Fruit fly (Drosophila melanogaster) whole organism, embryonic: ENCODE results near the gene grim.

Experiments
- Aef1 ChIP-seq: fragments of 200-800 bp; sonication (Bioruptor generic); IDR thresholded peaks from 3 replicates; pipeline ENCODE4 v1.3.6; 2022; ENCODE audit warnings: missing biosample characterization, missing genetic modification characterization
- Bdp1 ChIP-seq: fragments of 200-800 bp; sonication (Bioruptor generic); optimal IDR thresholded peaks from 3 replicates; lab custom pipeline; 2016; ENCODE audit warnings: missing biosample characterization, missing genetic modification characterization
- Bgb ChIP-seq: fragments of 200-800 bp; sonication (Bioruptor generic); IDR thresholded peaks from 2 replicates; pipeline ENCODE4 v1.3.6; 2022; ENCODE audit warnings: missing biosample characterization, missing genetic modification characterization; ENCODE audit not compliant: partially characterized antibody
- Bteb2 ChIP-seq: fragments of 200-800 bp; sonication (Bioruptor generic); optimal IDR thresholded peaks from 2 replicates; lab custom pipeline; 2016; ENCODE audit warnings: missing biosample characterization, missing genetic modification characterization
- CG1024 ChIP-seq: fragments of 200-800 bp; sonication (Bioruptor generic); IDR thresholded peaks from 2 replicates; pipeline ENCODE4 v1.3.6; 2022; ENCODE audit warnings: missing biosample characterization, missing genetic modification characterization
- CG10321 ChIP-seq: fragments of 200-800 bp; sonication (Bioruptor generic); IDR thresholded peaks from 2 replicates; pipeline ENCODE4 v1.3.6; 2022; ENCODE audit warnings: missing biosample characterization, missing genetic modification characterization
- CG10979 ChIP-seq: fragments of 200-800 bp; sonication (Bioruptor generic); optimal IDR thresholded peaks from 2 replicates; lab custom pipeline; 2018; ENCODE audit warnings: missing biosample characterization, mild to moderate bottlenecking, missing genetic modification characterization, moderate library complexity
- CG11504 ChIP-seq: fragments of 200-800 bp; sonication (Bioruptor generic); optimal IDR thresholded peaks from 3 replicates; lab custom pipeline; 2019; ENCODE audit warnings: missing biosample characterization, mild to moderate bottlenecking, missing genetic modification characterization, moderate library complexity
- CG14050 ChIP-seq: fragments of 200-800 bp; sonication (Bioruptor generic); IDR thresholded peaks from 3 replicates; pipeline ENCODE4 v1.3.6; 2022; ENCODE audit warnings: missing biosample characterization, missing genetic modification characterization
- CG16779 ChIP-seq: fragments of 200-800 bp; sonication (Bioruptor generic); IDR thresholded peaks from 2 replicates; pipeline ENCODE4 v1.3.6; 2022; ENCODE audit warnings: missing biosample characterization, missing genetic modification characterization
- CG16863 ChIP-seq: fragments of 200-800 bp; sonication (Bioruptor generic); optimal IDR thresholded peaks from 3 replicates; lab custom pipeline; 2016; ENCODE audit warnings: missing biosample characterization, missing genetic modification characterization
- CG18764 ChIP-seq: fragments of 200-800 bp; sonication (Bioruptor generic); optimal IDR thresholded peaks from 3 replicates; lab custom pipeline; 2016; ENCODE audit warnings: missing biosample characterization, missing genetic modification characterization
- CG42726 ChIP-seq: fragments of 200-800 bp; sonication (Bioruptor generic); IDR thresholded peaks from 2 replicates; pipeline ENCODE4 v1.3.6; 2022; ENCODE audit warnings: missing biosample characterization, missing genetic modification characterization; ENCODE audit not compliant: partially characterized antibody
- CG43689 ChIP-seq: fragments of 200-800 bp; sonication (Bioruptor generic); IDR thresholded peaks from 2 replicates; pipeline ENCODE4 v1.3.6; 2022; ENCODE audit warnings: missing biosample characterization, missing genetic modification characterization
- CG5180 ChIP-seq: fragments of 200-800 bp; sonication (Bioruptor generic); optimal IDR thresholded peaks from 3 replicates; lab custom pipeline; 2017; ENCODE audit warnings: missing biosample characterization, missing genetic modification characterization, mild to moderate bottlenecking, moderate library complexity, missing genetic modification reagents
- CG7928 ChIP-seq: fragments of 200-800 bp; sonication (Bioruptor generic); optimal IDR thresholded peaks from 2 replicates; lab custom pipeline; 2017; ENCODE audit warnings: missing biosample characterization, mild to moderate bottlenecking, missing genetic modification characterization
- CG8388 ChIP-seq: fragments of 200-800 bp; sonication (Bioruptor generic); optimal IDR thresholded peaks from 2 replicates; lab custom pipeline; 2019; ENCODE audit warnings: missing biosample characterization, mild to moderate bottlenecking, missing genetic modification characterization, moderate library complexity
- CG8478 ChIP-seq: fragments of >200 bp; optimal IDR thresholded peaks from 2 replicates; lab custom pipeline; 2018
- CkIIα-i1 ChIP-seq: fragments of 200-800 bp; sonication (Bioruptor generic); IDR thresholded peaks from 2 replicates; pipeline ENCODE4 v1.3.6; 2022; ENCODE audit warnings: missing biosample characterization, missing genetic modification characterization
- CrebB ChIP-seq: fragments of 200-800 bp; sonication (Bioruptor generic); optimal IDR thresholded peaks from 3 replicates; lab custom pipeline; 2018; ENCODE audit warnings: missing biosample characterization, mild to moderate bottlenecking, missing genetic modification characterization
- Deaf1 ChIP-seq: fragments of 200-800 bp; optimal IDR thresholded peaks from 3 replicates; lab custom pipeline; 2019; ENCODE audit warnings: missing biosample characterization, mild to moderate bottlenecking, missing genetic modification characterization, moderate library complexity
- Hmr ChIP-seq: fragments of 200-800 bp; sonication (Bioruptor generic); optimal IDR thresholded peaks from 3 replicates; lab custom pipeline; 2017; ENCODE audit warnings: mild to moderate bottlenecking, missing biosample characterization, missing genetic modification reagents, missing genetic modification characterization
- Kr ChIP-seq: fragments of 200-800 bp; sonication (Bioruptor generic); optimal IDR thresholded peaks from 2 replicates; lab custom pipeline; 2017; ENCODE audit warnings: missing biosample characterization, mild to moderate bottlenecking, missing genetic modification characterization
- Lpt ChIP-seq: fragments of >200 bp; optimal IDR thresholded peaks from 2 replicates; lab custom pipeline; 2018; ENCODE audit warnings: missing biosample characterization, missing genetic modification characterization
- NC2β ChIP-seq: fragments of 200-800 bp; sonication (Bioruptor generic); optimal IDR thresholded peaks from 2 replicates; lab custom pipeline; 2016; ENCODE audit warnings: missing biosample characterization, missing genetic modification characterization
- NfI ChIP-seq: fragments of 200-800 bp; sonication (Bioruptor generic); optimal IDR thresholded peaks from 3 replicates; lab custom pipeline; 2018; ENCODE audit warnings: missing biosample characterization, mild to moderate bottlenecking, missing genetic modification characterization, moderate library complexity
- Rfx ChIP-seq: fragments of 200-800 bp; sonication (Bioruptor generic); IDR thresholded peaks from 2 replicates; pipeline ENCODE4 v1.3.6; 2022; ENCODE audit warnings: missing biosample characterization, missing genetic modification characterization
- Sox100B ChIP-seq: fragments of 200-800 bp; sonication (Bioruptor generic); optimal IDR thresholded peaks from 3 replicates; lab custom pipeline; 2018; ENCODE audit warnings: missing biosample characterization, mild to moderate bottlenecking, missing genetic modification characterization
- Usf ChIP-seq: fragments of 200-800 bp; sonication (Bioruptor generic); optimal IDR thresholded peaks from 2 replicates; lab custom pipeline; 2017; ENCODE audit warnings: missing genotype, missing biosample characterization, missing genetic modification characterization
- aop ChIP-seq: fragments of 200-800 bp; sonication (Bioruptor generic); IDR thresholded peaks from 2 replicates; pipeline ENCODE4 v1.3.6; 2022; ENCODE audit warnings: missing biosample characterization, missing genetic modification characterization
- ash1 ChIP-seq: fragments of 200-800 bp; sonication (Bioruptor generic); optimal IDR thresholded peaks from 2 replicates; lab custom pipeline; 2018; ENCODE audit warnings: missing biosample characterization, mild to moderate bottlenecking, missing genetic modification characterization
- cas ChIP-seq: fragments of 200-800 bp; sonication (Bioruptor generic); IDR thresholded peaks from 2 replicates; pipeline ENCODE4 v1.3.6; 2022; ENCODE audit warnings: missing biosample characterization, missing genetic modification characterization
- chn ChIP-seq: fragments of 200-800 bp; sonication (Bioruptor generic); optimal IDR thresholded peaks from 2 replicates; lab custom pipeline; 2016; ENCODE audit warnings: missing biosample characterization, missing genetic modification characterization
- dmrt11E ChIP-seq: fragments of 200-800 bp; sonication (Bioruptor generic); optimal IDR thresholded peaks from 3 replicates; lab custom pipeline; 2018; ENCODE audit warnings: missing biosample characterization, mild to moderate bottlenecking, missing genetic modification characterization, moderate library complexity
- eyg ChIP-seq: fragments of 200-800 bp; sonication (Bioruptor generic); optimal IDR thresholded peaks from 3 replicates; lab custom pipeline; 2016; ENCODE audit warnings: missing biosample characterization, missing genetic modification characterization
- gem ChIP-seq: fragments of 200-800 bp; sonication (Bioruptor generic); optimal IDR thresholded peaks from 2 replicates; lab custom pipeline; 2019; ENCODE audit warnings: missing biosample characterization, mild to moderate bottlenecking, missing genetic modification characterization, moderate library complexity
- h ChIP-seq: fragments of >200 bp; optimal IDR thresholded peaks from 2 replicates; lab custom pipeline; 2017
- kay ChIP-seq: fragments of 200-800 bp; sonication (Bioruptor generic); optimal IDR thresholded peaks from 2 replicates; lab custom pipeline; 2016; ENCODE audit warnings: missing biosample characterization, missing genetic modification characterization
- lola ChIP-seq, 3 experiments: fragments of >200 bp in 2 of 3; fragments of 200-800 bp in 1 of 3; sonication (Bioruptor generic) in 1 of 3; optimal IDR thresholded peaks; 2 replicates each; lab custom pipeline; 2017 to 2019; ENCODE audit warnings: missing biosample characterization in 3 of 3, missing genetic modification characterization in 3 of 3, mild to moderate bottlenecking in 1 of 3, moderate library complexity in 1 of 3
- mirr ChIP-seq: fragments of 200-800 bp; sonication (Bioruptor generic); optimal IDR thresholded peaks from 3 replicates; lab custom pipeline; 2018; ENCODE audit warnings: missing biosample characterization, mild to moderate bottlenecking, missing genetic modification characterization
- onecut ChIP-seq: fragments of 200-800 bp; sonication (Bioruptor generic); IDR thresholded peaks from 2 replicates; pipeline ENCODE4 v1.3.6; 2022; ENCODE audit warnings: missing biosample characterization, missing genetic modification characterization
- pfk ChIP-seq: fragments of 200-800 bp; sonication (Bioruptor generic); optimal IDR thresholded peaks from 2 replicates; lab custom pipeline; 2018; ENCODE audit warnings: missing biosample characterization, mild to moderate bottlenecking, missing genetic modification characterization, moderate library complexity
- sisA ChIP-seq: fragments of 200-800 bp; sonication (Bioruptor generic); IDR thresholded peaks from 2 replicates; pipeline ENCODE4 v1.3.6; 2022; ENCODE audit warnings: missing biosample characterization, missing genetic modification characterization
- slbo ChIP-seq: fragments of 200-800 bp; sonication (Bioruptor generic); IDR thresholded peaks from 2 replicates; pipeline ENCODE4 v1.3.6; 2022; ENCODE audit warnings: missing biosample characterization, missing genetic modification characterization
- stc ChIP-seq: fragments of 200-800 bp; sonication (Bioruptor generic); IDR thresholded peaks from 2 replicates; pipeline ENCODE4 v1.3.6; 2022; ENCODE audit warnings: missing biosample characterization, missing genetic modification characterization
- sug ChIP-seq: fragments of 200-800 bp; optimal IDR thresholded peaks from 2 replicates; lab custom pipeline; 2019; ENCODE audit warnings: missing biosample characterization, mild to moderate bottlenecking, missing genetic modification characterization, moderate library complexity
- tap ChIP-seq: fragments of 200-800 bp; optimal IDR thresholded peaks from 3 replicates; lab custom pipeline; 2019; ENCODE audit warnings: missing biosample characterization, mild to moderate bottlenecking, missing genetic modification characterization, moderate library complexity
- unc-4 ChIP-seq: fragments of 200-800 bp; sonication (Bioruptor generic); IDR thresholded peaks from 2 replicates; pipeline ENCODE4 v1.3.6; 2022; ENCODE audit warnings: missing biosample characterization, missing genetic modification characterization; ENCODE audit not compliant: partially characterized antibody
- z ChIP-seq: fragments of 200-800 bp; sonication (Bioruptor generic); IDR thresholded peaks from 3 replicates; pipeline ENCODE4 v1.3.6; 2022; ENCODE audit warnings: missing biosample characterization, missing genetic modification characterization
- zen ChIP-seq: fragments of 200-800 bp; sonication (Bioruptor generic); optimal IDR thresholded peaks from 3 replicates; lab custom pipeline; 2018; ENCODE audit warnings: missing biosample characterization, mild to moderate bottlenecking, missing genetic modification characterization, moderate library complexity
- zfh1 ChIP-seq: fragments of 200-800 bp; sonication (Bioruptor generic); IDR thresholded peaks from 3 replicates; pipeline ENCODE4 v1.3.6; 2022; ENCODE audit warnings: missing biosample characterization, missing genetic modification characterization

grim gene

DNA sequence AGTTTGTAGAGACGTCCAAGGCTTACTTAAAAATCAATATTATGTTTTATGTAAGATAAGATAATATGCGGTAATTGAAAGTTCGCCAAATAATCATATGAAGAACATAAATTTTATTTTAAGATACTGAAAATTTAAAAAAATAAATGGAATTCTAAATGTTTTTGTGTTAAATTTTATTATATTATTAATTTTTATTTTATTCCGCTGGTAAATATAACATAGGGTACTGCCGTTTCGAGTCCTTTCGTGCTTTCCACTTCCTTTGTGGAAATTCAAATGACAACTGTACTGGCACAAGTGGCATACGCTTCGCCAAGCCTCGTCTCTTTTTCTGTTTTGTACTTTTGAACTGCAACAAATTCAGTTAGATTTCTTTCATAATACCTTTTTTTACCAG, 31.1 kb downstream of the grim start (continued):
- TF ChIP-seq Hmr (GFP tag; lab: Kevin White, UChicago) (no peak), Lpt (GFP tag; lab: Kevin White, UChicago) (no peak), onecut (GFP tag; lab: Robert Waterston, UW) (no peak), CG14050 (GFP tag; lab: Robert Waterston, UW) (no peak), Bteb2 (GFP tag; lab: Kevin White, UChicago) (no peak), cas (no peak), CG42726 (GFP tag; lab: Robert Waterston, UW) (no peak), h (lab: Kevin White, UChicago) (no peak), CkIIα-i1 (no peak), CG8478 (lab: Kevin White, UChicago) (no peak), ash1 (GFP tag; lab: Kevin White, UChicago) (no peak), NC2β (GFP tag; lab: Kevin White, UChicago) (no peak), dmrt11E (tag; lab: Kevin White, UChicago) (peak; percentile 38), unc-4 (no peak), kay (GFP tag; lab: Kevin White, UChicago) (no peak), aop (GFP tag; lab: Robert Waterston, UW) (no peak), CG18764 (no peak), sisA (GFP tag; lab: Robert Waterston, UW) (no peak), Usf (GFP tag; lab: Kevin White, UChicago) (no peak), CG16863 (no peak), CG1024 (GFP tag; lab: Robert Waterston, UW) (no peak), CrebB (tag; lab: Kevin White, UChicago) (no peak), Rfx (GFP tag; lab: Robert Waterston, UW) (no peak), CG7928 (GFP tag; lab: Kevin White, UChicago) (no peak), slbo (GFP tag; lab: Robert Waterston, UW) (no peak), NfI (GFP tag; lab: Kevin White, UChicago) (no peak), tap (tag; lab: Kevin White, UChicago) (no peak), Deaf1 (tag; lab: Kevin White, UChicago) (no peak), CG16779 (GFP tag; lab: Robert Waterston, UW) (no peak), Bdp1 (GFP tag; lab: Kevin White, UChicago) (no peak), mirr (GFP tag; lab: Kevin White, UChicago) (no peak), CG11504 (tag; lab: Kevin White, UChicago) (peak; percentile 46)

- TF ChIP-seq Kr (GFP tag; lab: Kevin White, UChicago) (peak; percentile 11), Sox100B (GFP tag; lab: Kevin White, UChicago) (peak; percentile 45), gem (tag; lab: Kevin White, UChicago) (peak; percentile 62), sug (no peak), lola (GFP tag; optimal IDR thresholded peaks at IDR 0.05; lab: Kevin White, UChicago) (peak in 1 of 3 experiments; percentile 66), zfh1 (GFP tag; lab: Robert Waterston, UW) (peak; percentile 54; the same call in 2 of the 3 replicates), z (GFP tag; lab: Robert Waterston, UW) (peak; percentile 88), zen (tag; lab: Kevin White, UChicago) (peak; percentile 43), CG10979 (tag; lab: Kevin White, UChicago) (peak; percentile 61), CG43689 (GFP tag; lab: Robert Waterston, UW) (no peak), CG8388 (GFP tag; lab: Kevin White, UChicago) (peak; percentile 6), CG10321 (GFP tag; lab: Robert Waterston, UW) (no peak), CG5180 (peak; percentile 77), Aef1 (GFP tag; lab: Robert Waterston, UW) (no peak), eyg (no peak), Bgb (GFP tag; lab: Robert Waterston, UW) (no peak), Lpt (GFP tag; lab: Kevin White, UChicago) (no peak), stc (GFP tag; lab: Robert Waterston, UW) (no peak), unc-4 (no peak), pfk (GFP tag; lab: Kevin White, UChicago) (no peak), chn (peak; percentile 35)
These were observed 31.7 kb downstream of the grim start for dm6 chr3L:18272321-18273054.
